Worm (Caenorhabditis elegans) whole organism, L4 larva: ENCODE data around the gene ppm-1.G.

Source experiments
- fkh-10 ChIP-seq: fragments of 150-350 bp; optimal IDR thresholded peaks from 2 replicates; lab custom pipeline; 2014; ENCODE audit warnings: missing biosample characterization, missing genetic modification reagents, missing genetic modification characterization
- mdl-1 ChIP-seq, 2 experiments: fragments of 150-350 bp in 1 of 2; sonication (generic microtip) in 1 of 2; optimal IDR thresholded peaks; 2 replicates each; lab custom pipeline; 2014 to 2017; ENCODE audit warnings: missing biosample characterization in 2 of 2, missing genetic modification characterization in 2 of 2
- vab-7 ChIP-seq: fragments of 200-800 bp; sonication (Bioruptor generic); IDR thresholded peaks from 2 replicates; pipeline ENCODE4 v1.3.6; 2022; ENCODE audit warnings: missing genetic modification reagents, missing genetic modification characterization, missing compliant biosample characterization
- ztf-7 ChIP-seq: fragments of 150-350 bp; optimal IDR thresholded peaks from 2 replicates; lab custom pipeline; 2014; ENCODE audit warnings: missing biosample characterization, missing genetic modification characterization

ce11 chrIII:782503-782902 is 1.0 kb upstream of the ppm-1.G start:
- TF ChIP-seq fkh-10 (GFP tag; lab: Kevin White, UChicago) (no peak), vab-7 (no peak), ztf-7 (tag; lab: Kevin White, UChicago) (no peak), mdl-1 (tag; optimal IDR thresholded peaks at IDR 0.05; lab: Kevin White, UChicago) (no peak)
